Fruit fly (Drosophila melanogaster): ENCODE results near the gene CG11357.
A peak's percentile ranks its signal among the peaks of the same experiment; 100 is the strongest.

dm6 chr3L:4599747-4600146 lies 57.9 kb downstream of the CG11357 start:
- TF ChIP-seq esg (GFP tag; conservative IDR thresholded peaks at IDR 0.05) (no peak), Hr39 (optimal IDR thresholded peaks at IDR 0.05) (no peak), Tbp (GFP tag; optimal IDR thresholded peaks at IDR 0.05) (no peak), HLH4C (GFP tag; IDR thresholded peaks at IDR 0.05; ENCODE audit: partially characterized antibody) (no peak), pho (GFP tag; optimal IDR thresholded peaks at IDR 0.05) (no peak), CG3726 (GFP tag; IDR thresholded peaks at IDR 0.05) (no peak), CG14014 (GFP tag; IDR thresholded peaks at IDR 0.05) (no peak), Chrac-16 (GFP tag; optimal IDR thresholded peaks at IDR 0.05) (no peak), nerfin-1 (tag; optimal IDR thresholded peaks at IDR 0.05) (no peak), CG11247 (GFP tag; IDR thresholded peaks at IDR 0.05) (no peak), repo (GFP tag; optimal IDR thresholded peaks at IDR 0.05) (no peak), caup (GFP tag; optimal IDR thresholded peaks at IDR 0.05; ENCODE audit: severe bottlenecking) (no peak), ac (GFP tag; optimal IDR thresholded peaks at IDR 0.05) (peak; percentile 5)

All from whole organism, embryonic.